Fruit fly (Drosophila melanogaster) whole organism, wandering third instar larva: ENCODE data around the gene Tbc1d22.

Experiments
- Abd-B ChIP-seq: fragments of >200 bp; optimal IDR thresholded peaks from 2 replicates; lab custom pipeline; 2017; ENCODE audit warnings: missing biosample characterization, missing genetic modification characterization
- CG32264 ChIP-seq: fragments of 200-800 bp; sonication (Bioruptor generic); optimal IDR thresholded peaks from 2 replicates; lab custom pipeline; 2016; ENCODE audit warnings: missing biosample characterization, missing genetic modification characterization
- CG9705 ChIP-seq: fragments of 200-800 bp; sonication (Bioruptor generic); optimal IDR thresholded peaks from 2 replicates; lab custom pipeline; 2018; ENCODE audit warnings: missing biosample characterization, mild to moderate bottlenecking, missing genetic modification characterization
- CrebA ChIP-seq: fragments of 200-800 bp; sonication (Bioruptor generic); optimal IDR thresholded peaks from 2 replicates; lab custom pipeline; 2016; ENCODE audit warnings: missing biosample characterization, mild to moderate bottlenecking, missing genetic modification characterization, borderline replicate concordance
- Dif ChIP-seq: fragments of 200-275, 200-300 bp; sonication (Bioruptor generic); optimal IDR thresholded peaks from 2 replicates; lab custom pipeline; 2018; ENCODE audit warnings: missing biosample characterization, missing genetic modification characterization; ENCODE audit not compliant: partially characterized antibody
- GATAd ChIP-seq: sonication (Bioruptor generic); optimal IDR thresholded peaks from 2 replicates; lab custom pipeline; 2016; ENCODE audit warnings: missing biosample characterization, missing genetic modification characterization
- HLH106 ChIP-seq: fragments of 200-800 bp; optimal IDR thresholded peaks from 3 replicates; lab custom pipeline; 2019; ENCODE audit warnings: missing biosample characterization, mild to moderate bottlenecking, missing genetic modification characterization, moderate library complexity
- Hnf4 ChIP-seq: fragments of 200-800 bp; sonication (Bioruptor generic); optimal IDR thresholded peaks from 2 replicates; lab custom pipeline; 2016; ENCODE audit warnings: missing biosample characterization, mild to moderate bottlenecking, missing genetic modification characterization
- Hr83 ChIP-seq: fragments of 200-300 bp; sonication (Bioruptor generic); optimal IDR thresholded peaks from 2 replicates; lab custom pipeline; 2016; ENCODE audit warnings: missing biosample characterization, mild to moderate bottlenecking, missing genetic modification characterization, moderate library complexity; ENCODE audit not compliant: poor library complexity, severe bottlenecking
- Jra ChIP-seq: sonication (Bioruptor generic); optimal IDR thresholded peaks from 2 replicates; lab custom pipeline; 2016; ENCODE audit warnings: missing biosample characterization, missing genetic modification characterization
- Mio ChIP-seq: sonication (Bioruptor generic); optimal IDR thresholded peaks from 2 replicates; lab custom pipeline; 2016; ENCODE audit warnings: missing biosample characterization, missing genetic modification characterization
- Myc ChIP-seq: fragments of >200 bp; optimal IDR thresholded peaks from 2 replicates; lab custom pipeline; 2017
- N ChIP-seq: fragments of >200 bp; optimal IDR thresholded peaks from 2 replicates; lab custom pipeline; 2018; ENCODE audit warnings: missing biosample characterization, missing external identifiers, missing genetic modification characterization
- OdsH ChIP-seq: fragments of 200-800 bp; sonication (Bioruptor generic); optimal IDR thresholded peaks from 2 replicates; lab custom pipeline; 2016; ENCODE audit warnings: missing biosample characterization, mild to moderate bottlenecking, missing genetic modification characterization
- Rel ChIP-seq, 2 experiments: fragments of 200-800 bp; sonication (Bioruptor generic) in 1 of 2; optimal IDR thresholded peaks; 2 replicates in 1 of 2; 3 replicates in 1 of 2; lab custom pipeline; 2016 to 2019; ENCODE audit warnings: mild to moderate bottlenecking in 2 of 2, missing biosample characterization in 2 of 2, missing genetic modification characterization in 2 of 2, moderate library complexity in 1 of 2
- Sp1 ChIP-seq: fragments of 200-800 bp; sonication (Bioruptor generic); optimal IDR thresholded peaks from 3 replicates; lab custom pipeline; 2019; ENCODE audit warnings: missing biosample characterization, mild to moderate bottlenecking, missing genetic modification characterization, moderate library complexity
- Vsx2 ChIP-seq: fragments of 200-300, 225-300 bp; sonication (Bioruptor generic); optimal IDR thresholded peaks from 2 replicates; lab custom pipeline; 2018; ENCODE audit warnings: missing biosample characterization, missing genetic modification characterization; ENCODE audit not compliant: partially characterized antibody
- br ChIP-seq: fragments of 200-800 bp; sonication (Bioruptor generic); optimal IDR thresholded peaks from 2 replicates; lab custom pipeline; 2016; ENCODE audit warnings: missing biosample characterization, missing genetic modification characterization
- brk ChIP-seq: fragments of 200-800 bp; sonication (Bioruptor generic); optimal IDR thresholded peaks from 2 replicates; lab custom pipeline; 2016; ENCODE audit warnings: missing biosample characterization, mild to moderate bottlenecking, missing genetic modification characterization
- dl ChIP-seq, 2 experiments: fragments of 175-275, 200-275 bp in 1 of 2; fragments of 200-275 bp in 1 of 2; sonication (Bioruptor generic); optimal IDR thresholded peaks; lab custom pipeline; 2018; ENCODE audit warnings: mild to moderate bottlenecking in 2 of 2, missing biosample characterization in 2 of 2, missing genetic modification characterization in 2 of 2, moderate library complexity in 2 of 2; ENCODE audit not compliant: partially characterized antibody in 2 of 2, insufficient read depth in 1 of 2
- dmrt93B ChIP-seq: fragments of 200-800 bp; sonication (Bioruptor generic); optimal IDR thresholded peaks from 2 replicates; lab custom pipeline; 2018; ENCODE audit warnings: missing biosample characterization, mild to moderate bottlenecking, missing genetic modification characterization
- dsf ChIP-seq: sonication (Bioruptor generic); optimal IDR thresholded peaks from 2 replicates; lab custom pipeline; 2016; ENCODE audit warnings: missing biosample characterization, missing genetic modification characterization, borderline replicate concordance
- ey ChIP-seq: fragments of 200-800 bp; sonication (Bioruptor generic); optimal IDR thresholded peaks from 2 replicates; lab custom pipeline; 2016; ENCODE audit warnings: missing biosample characterization, missing genetic modification characterization
- foxo ChIP-seq, 2 experiments: fragments of 200-800 bp; sonication (Bioruptor generic); optimal IDR thresholded peaks; 2 replicates in 1 of 2; 3 replicates in 1 of 2; lab custom pipeline; 2016 to 2017; ENCODE audit warnings: missing biosample characterization in 2 of 2, missing genetic modification characterization in 2 of 2
- fru ChIP-seq: fragments of 200-800 bp; sonication (Bioruptor generic); optimal IDR thresholded peaks from 3 replicates; lab custom pipeline; 2016; ENCODE audit warnings: missing biosample characterization, mild to moderate bottlenecking, missing genetic modification characterization
- h ChIP-seq: fragments of 200-800 bp; sonication (Bioruptor generic); optimal IDR thresholded peaks from 3 replicates; lab custom pipeline; 2016; ENCODE audit warnings: missing biosample characterization, mild to moderate bottlenecking, missing genetic modification characterization
- jim ChIP-seq: fragments of 175-275, 200-325 bp; sonication (Bioruptor generic); optimal IDR thresholded peaks from 2 replicates; lab custom pipeline; 2016; ENCODE audit warnings: missing biosample characterization, mild to moderate bottlenecking, missing genetic modification characterization
- lola ChIP-seq: fragments of >200 bp; optimal IDR thresholded peaks from 2 replicates; lab custom pipeline; 2017; ENCODE audit warnings: missing biosample characterization, missing genetic modification characterization
- psq ChIP-seq: fragments of 200-800 bp; sonication (Bioruptor generic); optimal IDR thresholded peaks from 3 replicates; lab custom pipeline; 2017; ENCODE audit warnings: missing biosample characterization, mild to moderate bottlenecking, missing genetic modification characterization, moderate library complexity
- rgr ChIP-seq: fragments of 200-800 bp; sonication (Bioruptor generic); optimal IDR thresholded peaks from 3 replicates; lab custom pipeline; 2016; ENCODE audit warnings: missing biosample characterization, mild to moderate bottlenecking, missing genetic modification characterization
- sv ChIP-seq: fragments of 200-800 bp; sonication (Bioruptor generic); optimal IDR thresholded peaks from 3 replicates; lab custom pipeline; 2016; ENCODE audit warnings: missing biosample characterization, missing genetic modification characterization
- tai ChIP-seq: sonication (Bioruptor generic); optimal IDR thresholded peaks from 2 replicates; lab custom pipeline; 2016; ENCODE audit warnings: missing biosample characterization, missing genetic modification characterization
- usp ChIP-seq: fragments of >200 bp; optimal IDR thresholded peaks from 2 replicates; lab custom pipeline; 2017; ENCODE audit warnings: missing biosample characterization, missing genetic modification characterization
- woc ChIP-seq: sonication (Bioruptor generic); optimal IDR thresholded peaks from 2 replicates; lab custom pipeline; 2016; ENCODE audit warnings: missing biosample characterization, mild to moderate bottlenecking, missing genetic modification characterization

Tbc1d22 gene

DNA sequence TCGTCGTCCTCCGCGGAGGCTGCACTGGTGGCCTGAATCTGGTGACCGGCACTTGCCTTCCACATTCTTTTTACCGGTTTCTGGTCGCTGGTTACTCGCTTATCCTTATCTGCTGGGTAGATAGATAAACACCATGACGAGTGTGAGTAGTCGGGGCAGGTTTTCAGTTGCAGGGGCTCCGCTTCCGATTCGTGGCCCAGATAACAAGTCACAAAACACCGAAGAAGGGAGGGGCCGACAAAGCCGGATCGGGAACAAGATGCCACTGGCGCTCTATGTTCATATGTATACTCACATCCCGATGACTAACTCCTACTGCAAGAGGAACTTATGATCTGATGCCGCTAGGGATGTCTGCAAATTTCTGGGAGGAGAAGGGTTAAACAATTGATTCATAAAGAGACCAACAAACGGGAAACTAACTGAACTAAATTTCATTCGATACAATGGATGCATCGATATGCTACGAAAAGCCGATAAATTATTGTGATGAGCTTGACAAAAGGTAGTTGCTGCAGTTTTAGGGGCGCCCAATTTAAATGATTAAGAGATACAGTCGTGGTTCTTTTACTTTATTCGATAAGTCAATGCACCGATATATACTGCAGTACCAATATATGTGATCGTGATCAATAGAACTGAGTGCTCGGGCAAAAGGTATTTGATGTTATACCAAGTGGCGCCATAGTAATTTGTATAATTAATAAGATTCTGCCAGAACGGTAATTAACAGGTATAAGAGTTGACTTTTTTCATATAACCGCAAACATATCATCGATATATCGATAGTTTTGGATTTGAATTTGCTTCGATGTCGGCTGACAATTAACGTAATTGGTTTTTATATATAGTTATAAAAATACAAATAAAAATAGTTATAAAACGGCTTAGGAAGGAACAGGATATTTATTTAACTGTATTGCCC lies 37.7 kb upstream of the Tbc1d22 start, which contains the start of gene Cortactin:
Gene Cortactin, minus strand, starts transcription at position 472 of the 925 bp plus-strand sequence.
- TF ChIP-seq Dif = peak; percentile 91
- TF ChIP-seq lola (GFP tag; lab: Kevin White, UChicago) = no peak
- no peak for TF ChIP-seq brk
- TF ChIP-seq ey (GFP tag; lab: Kevin White, UChicago) = no peak
- peak; percentile 37 for TF ChIP-seq Myc (lab: Kevin White, UChicago)
- TF ChIP-seq dl (GFP tag; optimal IDR thresholded peaks at IDR 0.05; lab: Kevin White, UChicago; ENCODE audit: insufficient read depth in 1 of 2, partially characterized antibody in 2 of 2) = peak; percentile 4 to 44
- TF ChIP-seq Hr83 (GFP tag; lab: Kevin White, UChicago) = peak; percentile 10
- peak; percentile 27 for TF ChIP-seq Jra (GFP tag; lab: Kevin White, UChicago)
- peak; percentile 11 for TF ChIP-seq Hnf4 (GFP tag; lab: Kevin White, UChicago)

DNA sequence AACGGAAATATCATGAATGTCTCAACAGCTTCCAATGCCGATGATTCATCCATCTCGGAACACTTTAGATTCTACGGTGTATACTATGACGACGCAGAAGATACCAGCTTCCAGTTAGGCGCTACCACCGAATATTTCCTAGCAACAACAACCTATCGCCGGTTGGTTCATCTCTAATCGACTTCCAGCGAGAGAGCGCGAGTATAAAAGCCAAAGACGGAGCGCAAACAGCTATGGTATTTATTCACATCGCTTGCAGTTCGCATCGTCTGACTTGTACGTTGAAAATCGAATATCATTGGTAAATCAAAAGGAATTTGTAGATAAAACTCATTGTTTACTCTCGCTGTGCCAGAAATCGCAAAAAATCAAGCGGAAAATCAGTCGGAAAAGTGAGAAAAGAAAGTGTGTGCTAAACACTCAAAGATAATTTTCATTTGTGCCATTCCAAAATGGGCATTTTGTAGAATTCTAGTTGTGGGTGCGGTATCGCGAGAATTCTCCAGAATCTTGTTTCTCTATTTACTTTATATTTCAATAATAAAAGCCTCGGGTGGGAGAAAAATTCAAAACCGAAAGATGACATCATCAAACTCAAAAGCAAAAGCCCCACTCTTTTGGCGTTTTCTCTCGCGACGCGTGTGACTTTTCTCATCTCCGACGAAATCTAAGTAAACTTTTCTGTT lies 36.8 kb upstream of the Tbc1d22 start, which contains the start of gene AnxB9:
Gene AnxB9, plus strand, starts transcription at position 232 of the 686 bp plus-strand sequence.
- TF ChIP-seq woc (GFP tag; lab: Kevin White, UChicago) = no peak
- peak; percentile 79 for TF ChIP-seq rgr (GFP tag; lab: Kevin White, UChicago)
- no peak for TF ChIP-seq Vsx2 (GFP tag; lab: Kevin White, UChicago)
- peak; percentile 39 for TF ChIP-seq Hnf4 (GFP tag; lab: Kevin White, UChicago)
- no peak for TF ChIP-seq N (GFP tag; lab: Kevin White, UChicago)
- no peak for TF ChIP-seq CG9705
- no peak for TF ChIP-seq jim
- peak; percentile 66 for TF ChIP-seq Jra (GFP tag; lab: Kevin White, UChicago)
- TF ChIP-seq sv (GFP tag; lab: Kevin White, UChicago) = peak; percentile 3
- TF ChIP-seq usp (GFP tag; lab: Kevin White, UChicago) = no peak
- TF ChIP-seq br (GFP tag; lab: Kevin White, UChicago) = peak; percentile 52
- TF ChIP-seq Myc (lab: Kevin White, UChicago) = no peak
- no peak for TF ChIP-seq Abd-B (GFP tag; lab: Kevin White, UChicago)
- peak; percentile 47 for TF ChIP-seq OdsH (GFP tag; lab: Kevin White, UChicago)
- peak in 1 of 2 experiments; percentile 36 for TF ChIP-seq foxo (GFP tag; optimal IDR thresholded peaks at IDR 0.05; lab: Kevin White, UChicago)
- peak; percentile 55 for TF ChIP-seq h
- no peak for TF ChIP-seq lola (GFP tag; lab: Kevin White, UChicago)
- TF ChIP-seq HLH106 (tag; lab: Kevin White, UChicago) = peak; percentile 3
- peak; percentile 47 for TF ChIP-seq fru (GFP tag; lab: Kevin White, UChicago)
- peak; percentile 91 for TF ChIP-seq Hr83 (GFP tag; lab: Kevin White, UChicago)
- no peak for TF ChIP-seq CrebA (GFP tag; lab: Kevin White, UChicago)
- no peak for TF ChIP-seq Mio
- TF ChIP-seq psq (GFP tag; lab: Kevin White, UChicago) = no peak
- peak; percentile 72 for TF ChIP-seq Dif
- TF ChIP-seq dmrt93B = no peak
- TF ChIP-seq GATAd (GFP tag; lab: Kevin White, UChicago) = no peak
- no peak for TF ChIP-seq tai (GFP tag; lab: Kevin White, UChicago)
- TF ChIP-seq ey (GFP tag; lab: Kevin White, UChicago) = no peak
- TF ChIP-seq Rel (GFP tag; optimal IDR thresholded peaks at IDR 0.05; lab: Kevin White, UChicago) = no peak
- peak; percentile 44 for TF ChIP-seq Rel (tag; optimal IDR thresholded peaks at IDR 0.05; lab: Kevin White, UChicago)
- no peak for TF ChIP-seq dl (GFP tag; optimal IDR thresholded peaks at IDR 0.05; lab: Kevin White, UChicago; ENCODE audit: insufficient read depth in 1 of 2, partially characterized antibody in 2 of 2)
- TF ChIP-seq CG32264 = peak; percentile 28
- peak; percentile 64 for TF ChIP-seq Sp1 (GFP tag; lab: Kevin White, UChicago)
- TF ChIP-seq dsf (GFP tag; lab: Kevin White, UChicago) = no peak
- no peak for TF ChIP-seq brk
- TF ChIP-seq, all 38 proteins: peak for 15
